Worm (Caenorhabditis elegans) whole organism, mixed stage, embryonic: Measurements from ENCODE around the gene oac-39.

Experiments used
- M03D4.4 ChIP-seq: sonication (generic microtip); optimal IDR thresholded peaks from 2 replicates; lab custom pipeline; 2017; ENCODE audit warnings: mild to moderate bottlenecking, missing genetic modification characterization, missing compliant biosample characterization
- bed-3 ChIP-seq: fragments of 200-800 bp; sonication (Bioruptor generic); optimal IDR thresholded peaks from 3 replicates; lab custom pipeline; 2018; ENCODE audit warnings: mild to moderate bottlenecking, missing genetic modification characterization, moderate library complexity, missing compliant biosample characterization
- blmp-1 ChIP-seq: fragments of 150-350 bp; optimal IDR thresholded peaks from 2 replicates; lab custom pipeline; 2014; ENCODE audit warnings: missing biosample characterization, missing genetic modification characterization
- ceh-39 ChIP-seq: fragments of 150-350 bp; optimal IDR thresholded peaks from 2 replicates; lab custom pipeline; 2014; ENCODE audit warnings: missing biosample characterization, missing genetic modification characterization
- ceh-43 ChIP-seq: fragments of 200-800 bp; sonication (Bioruptor generic); optimal IDR thresholded peaks from 2 replicates; lab custom pipeline; 2018; ENCODE audit warnings: mild to moderate bottlenecking, missing genetic modification characterization, moderate library complexity, missing compliant biosample characterization
- ceh-83 ChIP-seq: fragments of 200-800 bp; sonication (Bioruptor generic); optimal IDR thresholded peaks from 2 replicates; lab custom pipeline; 2018; ENCODE audit warnings: mild to moderate bottlenecking, missing genetic modification characterization, missing compliant biosample characterization
- ces-1 ChIP-seq: fragments of 150-350 bp; optimal IDR thresholded peaks from 2 replicates; lab custom pipeline; 2014; ENCODE audit warnings: missing biosample characterization, missing genetic modification reagents, missing genetic modification characterization
- drap-1 ChIP-seq: fragments of 200-800 bp; sonication (Bioruptor generic); optimal IDR thresholded peaks from 3 replicates; lab custom pipeline; 2018; ENCODE audit warnings: mild to moderate bottlenecking, missing genetic modification characterization, missing compliant biosample characterization
- elt-1 ChIP-seq: sonication (generic microtip); optimal IDR thresholded peaks from 2 replicates; lab custom pipeline; 2017; ENCODE audit warnings: missing genetic modification characterization, mild to moderate bottlenecking, missing compliant biosample characterization, antibody characterized with exemption, moderate library complexity, borderline replicate concordance; ENCODE audit not compliant: insufficient read depth
- elt-3 ChIP-seq: fragments of 150-350 bp; optimal IDR thresholded peaks from 2 replicates; lab custom pipeline; 2014; ENCODE audit warnings: missing biosample characterization, missing genetic modification characterization
- flh-1 ChIP-seq: fragments of 200-800 bp; sonication (Bioruptor generic); optimal IDR thresholded peaks from 2 replicates; lab custom pipeline; 2018; ENCODE audit warnings: mild to moderate bottlenecking, missing genetic modification characterization, moderate library complexity, missing compliant biosample characterization
- ham-2 ChIP-seq: fragments of 200-800 bp; sonication (Bioruptor generic); optimal IDR thresholded peaks from 2 replicates; lab custom pipeline; 2018; ENCODE audit warnings: mild to moderate bottlenecking, missing genetic modification characterization, missing compliant biosample characterization
- hlh-1 ChIP-seq: fragments of 150-350 bp; optimal IDR thresholded peaks from 2 replicates; lab custom pipeline; 2014; ENCODE audit warnings: missing biosample characterization, missing genetic modification reagents, missing genetic modification characterization
- lin-13 ChIP-seq: fragments of 150-350 bp; optimal IDR thresholded peaks from 2 replicates; lab custom pipeline; 2014; ENCODE audit warnings: missing biosample characterization, missing genetic modification characterization
- lin-32 ChIP-seq: fragments of 200-800 bp; sonication (Bioruptor generic); optimal IDR thresholded peaks from 2 replicates; lab custom pipeline; 2018; ENCODE audit warnings: mild to moderate bottlenecking, missing genetic modification characterization, missing compliant biosample characterization
- lsy-2 ChIP-seq: fragments of 150-350 bp; optimal IDR thresholded peaks from 2 replicates; lab custom pipeline; 2014; ENCODE audit warnings: missing biosample characterization, missing genetic modification characterization
- mab-5 ChIP-seq: fragments of 150-350 bp; optimal IDR thresholded peaks from 2 replicates; lab custom pipeline; 2014; ENCODE audit warnings: missing biosample characterization, missing genetic modification characterization
- mep-1 ChIP-seq: fragments of 150-350 bp; optimal IDR thresholded peaks from 2 replicates; lab custom pipeline; 2017; ENCODE audit warnings: missing biosample characterization, missing genetic modification reagents, missing genetic modification characterization, inconsistent platforms
- mls-2 ChIP-seq: sonication (generic microtip); optimal IDR thresholded peaks from 2 replicates; lab custom pipeline; 2016; ENCODE audit warnings: mild to moderate bottlenecking, missing genetic modification characterization, moderate library complexity, missing compliant biosample characterization
- nhr-12 ChIP-seq: fragments of 150-350 bp; optimal IDR thresholded peaks from 2 replicates; lab custom pipeline; 2014; ENCODE audit warnings: missing biosample characterization, missing genetic modification characterization
- nhr-2 ChIP-seq: fragments of 150-350 bp; optimal IDR thresholded peaks from 2 replicates; lab custom pipeline; 2014; ENCODE audit warnings: missing biosample characterization, missing genetic modification characterization
- nhr-237 ChIP-seq: fragments of 150-350 bp; optimal IDR thresholded peaks from 2 replicates; lab custom pipeline; 2014; ENCODE audit warnings: missing biosample characterization, missing genetic modification characterization
- nhr-28 ChIP-seq: fragments of 150-350 bp; optimal IDR thresholded peaks from 2 replicates; lab custom pipeline; 2014; ENCODE audit warnings: missing biosample characterization, missing genetic modification characterization
- pha-4 ChIP-seq: fragments of 150-350 bp; optimal IDR thresholded peaks from 2 replicates; lab custom pipeline; 2018; ENCODE audit warnings: missing biosample characterization, missing genetic modification reagents, missing genetic modification characterization
- sem-2 ChIP-seq: fragments of 200-800 bp; sonication (Bioruptor generic); optimal IDR thresholded peaks from 2 replicates; lab custom pipeline; 2018; ENCODE audit warnings: mild to moderate bottlenecking, missing genetic modification characterization, missing compliant biosample characterization
- snpc-4 ChIP-seq: fragments of 150-350 bp; optimal IDR thresholded peaks from 2 replicates; lab custom pipeline; 2014; ENCODE audit warnings: missing biosample characterization, missing genetic modification characterization
- sptf-1 ChIP-seq: sonication (generic microtip); optimal IDR thresholded peaks from 2 replicates; lab custom pipeline; 2017; ENCODE audit warnings: mild to moderate bottlenecking, missing genetic modification characterization, moderate library complexity, missing compliant biosample characterization
- tbx-8 ChIP-seq: fragments of 200-800 bp; sonication (Bioruptor generic); optimal IDR thresholded peaks from 2 replicates; lab custom pipeline; 2018; ENCODE audit warnings: mild to moderate bottlenecking, missing genetic modification characterization, moderate library complexity, missing compliant biosample characterization
- unc-120 ChIP-seq: sonication (generic microtip); optimal IDR thresholded peaks from 2 replicates; lab custom pipeline; 2017; ENCODE audit warnings: missing genetic modification characterization, missing compliant biosample characterization; ENCODE audit not compliant: poor library complexity, severe bottlenecking
- unc-62 ChIP-seq: fragments of 150-350 bp; optimal IDR thresholded peaks from 2 replicates; lab custom pipeline; 2014; ENCODE audit warnings: missing biosample characterization, missing genetic modification reagents, missing genetic modification characterization
- zip-8 ChIP-seq: fragments of 150-350 bp; optimal IDR thresholded peaks from 2 replicates; lab custom pipeline; 2014; ENCODE audit warnings: missing biosample characterization, missing genetic modification characterization
- ztf-11 ChIP-seq: fragments of 150-350 bp; optimal IDR thresholded peaks from 2 replicates; lab custom pipeline; 2014; ENCODE audit warnings: missing biosample characterization, missing genetic modification characterization

oac-39 gene

DNA sequence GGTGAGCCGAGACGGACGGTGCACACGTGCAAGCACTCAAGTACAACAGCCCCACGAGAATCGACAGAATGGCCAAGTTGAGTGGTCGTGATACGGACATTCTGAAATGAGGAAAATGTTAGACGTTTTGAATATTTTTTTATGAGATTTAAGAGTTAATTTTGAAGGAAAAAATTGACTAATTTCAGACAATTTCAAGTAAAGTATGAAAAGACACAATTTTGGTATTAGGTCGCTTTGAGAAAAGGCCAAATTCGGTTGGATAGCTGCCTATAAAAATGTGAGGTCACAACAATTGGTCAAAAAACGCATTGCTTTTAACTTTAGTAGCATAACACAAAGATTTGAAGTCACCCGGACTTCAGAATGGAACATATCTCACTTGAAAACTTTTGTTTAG is 21.3 kb upstream of the oac-39 start, which contains the start of gene nlp-70:
Gene nlp-70 (minus strand): TSS at position 101 of the 400 bp plus-strand sequence.
- no peak for TF ChIP-seq ceh-43
- no peak for TF ChIP-seq flh-1 (GFP tag; lab: Kevin White, UChicago)
- no peak for TF ChIP-seq hlh-1 (tag; lab: Kevin White, UChicago)
- no peak for TF ChIP-seq pha-4 (tag; lab: Kevin White, UChicago)
- no peak for TF ChIP-seq lin-32
- no peak for TF ChIP-seq nhr-12
- no peak for TF ChIP-seq mab-5 (tag; lab: Kevin White, UChicago)
- no peak for TF ChIP-seq M03D4.4 (tag; lab: Kevin White, UChicago)
- TF ChIP-seq nhr-237 (tag; lab: Kevin White, UChicago) = no peak
- TF ChIP-seq nhr-28 (tag; lab: Kevin White, UChicago) = no peak
- no peak for TF ChIP-seq zip-8 (tag; lab: Kevin White, UChicago)
- no peak for TF ChIP-seq ham-2 (GFP tag; lab: Kevin White, UChicago)
- no peak for TF ChIP-seq sem-2 (GFP tag; lab: Kevin White, UChicago)
- TF ChIP-seq elt-1 (tag; lab: Kevin White, UChicago) = no peak
- no peak for TF ChIP-seq blmp-1 (tag; lab: Kevin White, UChicago)
- TF ChIP-seq ceh-39 (tag; lab: Kevin White, UChicago) = no peak
- no peak for TF ChIP-seq sptf-1 (tag; lab: Kevin White, UChicago)
- no peak for TF ChIP-seq unc-62 (GFP tag; lab: Kevin White, UChicago)
- no peak for TF ChIP-seq lin-13
- no peak for TF ChIP-seq tbx-8 (GFP tag; lab: Kevin White, UChicago)

DNA sequence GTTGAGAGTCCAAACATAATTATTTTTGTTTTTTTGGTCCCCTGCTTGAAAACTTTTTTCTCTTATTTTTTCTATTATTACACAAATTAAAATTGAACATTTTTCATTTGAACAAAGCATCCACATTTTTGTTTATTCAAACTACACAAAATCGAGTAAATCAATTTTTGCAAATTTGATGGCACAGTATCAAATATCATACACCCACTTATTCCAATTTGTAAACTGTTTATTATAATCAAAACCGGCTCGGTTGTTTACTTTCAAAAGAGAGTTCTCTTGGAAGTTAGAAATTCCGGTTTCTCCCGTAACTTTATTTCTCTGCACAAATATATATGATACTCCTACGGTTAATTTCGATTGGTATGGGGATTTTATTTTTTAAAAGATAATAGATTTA is 16.5 kb upstream of the oac-39 start, which contains the start of gene lgc-26:
Gene lgc-26 (plus strand): TSS at position 301 of the 400 bp plus-strand sequence.
- TF ChIP-seq hlh-1 (tag; lab: Kevin White, UChicago) = no peak
- no peak for TF ChIP-seq unc-120 (tag; lab: Kevin White, UChicago)
- TF ChIP-seq lin-13 = no peak
- TF ChIP-seq bed-3 (GFP tag; lab: Kevin White, UChicago) = no peak
- no peak for TF ChIP-seq mep-1 (tag; lab: Kevin White, UChicago)
- no peak for TF ChIP-seq ceh-43

DNA sequence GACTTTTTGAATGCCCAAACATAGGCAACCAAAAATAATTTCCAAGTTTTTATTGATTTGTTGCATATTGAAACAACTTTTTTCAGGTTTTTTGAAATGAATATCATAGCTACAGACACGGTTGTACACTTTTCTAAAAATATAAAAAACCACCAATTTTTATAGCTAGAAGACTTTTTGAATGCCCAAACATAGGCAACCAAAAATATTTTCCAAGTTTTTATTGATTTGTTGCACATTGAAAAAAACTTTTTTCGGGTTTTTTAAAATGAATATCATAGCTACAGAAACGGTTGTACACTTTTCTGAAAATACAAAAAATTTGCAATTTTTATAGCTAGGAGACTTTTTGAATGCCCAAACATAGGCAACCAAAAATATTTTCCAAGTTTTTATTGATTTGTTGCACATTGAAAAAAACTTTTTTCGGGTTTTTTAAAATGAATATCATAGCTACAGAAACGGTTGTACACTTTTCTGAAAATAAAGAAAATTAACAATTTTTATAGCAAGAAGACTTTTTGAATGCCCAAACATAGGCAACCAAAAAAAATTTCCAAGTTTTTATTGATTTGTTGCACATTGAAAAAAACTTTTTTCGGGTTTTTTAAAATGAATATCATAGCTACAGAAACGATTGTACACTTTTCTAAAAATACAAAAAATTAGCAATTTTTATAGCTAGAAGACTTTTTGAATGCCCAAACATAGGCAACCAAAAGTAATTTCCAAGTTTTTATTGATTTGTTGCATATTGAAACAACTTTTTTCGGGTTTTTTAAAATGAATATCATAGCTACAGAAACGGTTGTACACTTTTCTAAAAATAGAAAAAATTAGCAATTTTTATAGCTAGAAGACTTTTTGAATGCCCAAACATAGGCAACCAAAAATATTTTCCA is 13.8 kb upstream of the oac-39 start:
- peak; percentile 89 for TF ChIP-seq M03D4.4 (tag; lab: Kevin White, UChicago)
- peak; percentile 47 for TF ChIP-seq unc-62 (GFP tag; lab: Kevin White, UChicago)
- TF ChIP-seq unc-120 (tag; lab: Kevin White, UChicago) = peak; percentile 99
- peak; percentile 5 for TF ChIP-seq mab-5 (tag; lab: Kevin White, UChicago)
- TF ChIP-seq nhr-237 (tag; lab: Kevin White, UChicago) = peak; percentile 23
- TF ChIP-seq nhr-2 (tag; lab: Kevin White, UChicago) = peak; percentile 54
- TF ChIP-seq mls-2 (tag; lab: Kevin White, UChicago) = peak; percentile 63
- peak; percentile 80 for TF ChIP-seq bed-3 (GFP tag; lab: Kevin White, UChicago)
- peak; percentile 46 for TF ChIP-seq tbx-8 (GFP tag; lab: Kevin White, UChicago)
- TF ChIP-seq, all 35 proteins: peak for 9; not testable (repeated sequence) for 26

DNA sequence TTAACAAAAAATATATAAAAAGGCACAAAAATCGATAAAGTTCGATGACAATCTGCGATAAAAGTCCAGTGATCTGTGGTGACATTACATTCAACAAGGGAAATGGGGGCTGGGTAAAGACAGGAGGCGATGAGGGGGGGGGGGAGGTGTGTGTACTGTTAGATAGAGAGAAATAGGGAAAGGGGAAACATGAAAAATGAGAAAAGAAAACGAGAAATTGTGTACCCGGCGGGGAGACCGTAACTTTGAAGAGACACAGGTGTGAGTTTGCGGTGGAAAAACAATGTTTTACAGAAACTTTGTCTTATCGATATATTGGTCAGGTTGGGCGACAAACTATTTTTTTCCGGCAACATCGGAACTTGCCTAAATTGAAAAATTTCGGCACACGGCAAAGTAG is 8.8 kb upstream of the oac-39 start:
- TF ChIP-seq ceh-83 (GFP tag; lab: Kevin White, UChicago) (no peak), snpc-4 (tag; lab: Kevin White, UChicago) (no peak), blmp-1 (tag; lab: Kevin White, UChicago) (no peak), ces-1 (no peak), M03D4.4 (tag; lab: Kevin White, UChicago) (no peak), zip-8 (tag; lab: Kevin White, UChicago) (no peak), ztf-11 (tag; lab: Kevin White, UChicago) (no peak), lin-13 (no peak), hlh-1 (tag; lab: Kevin White, UChicago) (no peak), nhr-12 (no peak), sptf-1 (tag; lab: Kevin White, UChicago) (no peak), pha-4 (tag; lab: Kevin White, UChicago) (no peak), nhr-237 (tag; lab: Kevin White, UChicago) (no peak), lsy-2 (tag; lab: Kevin White, UChicago) (no peak), elt-1 (tag; lab: Kevin White, UChicago) (no peak), drap-1 (GFP tag; lab: Kevin White, UChicago) (no peak), mep-1 (tag; lab: Kevin White, UChicago) (no peak), elt-3 (no peak)
